Fruit fly (Drosophila melanogaster): ENCODE measurements around the gene RPA2.

RPA2 gene

DNA sequence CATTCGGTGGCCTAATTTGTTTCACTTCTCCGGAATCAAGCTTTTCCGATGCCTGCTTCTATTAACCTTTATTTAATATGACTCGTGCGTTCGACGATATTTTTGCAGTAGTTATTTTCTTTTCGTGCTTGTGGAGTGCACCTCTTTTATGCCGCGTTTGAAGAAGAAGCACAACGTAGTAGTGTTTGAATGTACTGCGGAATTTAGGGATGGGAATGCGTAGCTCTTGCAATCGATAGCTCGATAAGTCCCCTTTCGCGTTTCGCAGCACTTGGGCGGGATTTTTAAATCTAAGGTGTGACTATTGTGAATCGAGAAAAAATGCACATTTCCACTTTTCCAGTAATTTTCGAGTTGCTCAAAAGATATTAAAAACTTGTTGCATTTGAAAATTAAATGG lies 7.2 kb downstream of the RPA2 start, which contains the start of the genes CG43739 and sky:
TSS of gene CG43739 (minus strand) at position 199 of the 400 bp plus-strand sequence.
TSS of gene sky (minus strand) at position 199 of the 400 bp plus-strand sequence.
- peak in 1 of 2 experiments; percentile 37 for TF ChIP-seq CTCF (optimal IDR thresholded peaks at IDR 0.05)
- no peak for TF ChIP-seq CG8478 (optimal IDR thresholded peaks at IDR 0.05)

- TF ChIP-seq CG8478 (optimal IDR thresholded peaks at IDR 0.05): no peak
- TF ChIP-seq CTCF (optimal IDR thresholded peaks at IDR 0.05): no peak
These were observed 7.8 kb downstream of the RPA2 start for dm6 chr2L:20918056-20918674.

- TF ChIP-seq CG8478 (optimal IDR thresholded peaks at IDR 0.05): no peak
- no peak for TF ChIP-seq CTCF (optimal IDR thresholded peaks at IDR 0.05)
These were observed 8.5 kb downstream of the RPA2 start for dm6 chr2L:20917235-20918055.

DNA sequence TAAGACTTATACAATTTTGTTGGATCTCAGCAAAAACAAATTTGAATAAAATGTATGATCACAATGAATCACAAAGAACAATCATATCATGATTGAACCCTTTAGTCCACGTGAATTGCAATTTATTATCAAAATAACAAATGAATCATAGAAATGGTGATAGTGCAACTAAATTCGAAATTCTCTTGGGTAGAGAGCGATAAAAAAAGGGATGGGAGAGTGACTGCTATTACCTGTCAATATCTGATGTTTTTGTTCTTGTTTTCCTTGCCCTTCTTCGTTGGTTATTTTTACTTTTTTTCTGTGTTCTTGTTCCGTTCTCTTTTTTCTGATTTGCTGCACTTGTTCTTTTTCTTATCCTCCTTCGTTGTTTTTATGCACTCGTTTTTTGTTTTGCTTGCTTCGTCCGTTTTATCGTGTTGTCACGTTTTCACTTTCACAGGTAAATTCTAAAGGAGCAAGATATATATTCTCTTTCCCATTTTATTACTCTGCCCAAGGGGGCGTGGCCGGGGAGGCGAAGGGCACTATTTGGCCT lies 9.2 kb downstream of the RPA2 start:
- TF ChIP-seq CTCF (optimal IDR thresholded peaks at IDR 0.05) (no peak), CG8478 (optimal IDR thresholded peaks at IDR 0.05) (no peak)

- no peak for TF ChIP-seq CTCF (optimal IDR thresholded peaks at IDR 0.05)
- no peak for TF ChIP-seq CG8478 (optimal IDR thresholded peaks at IDR 0.05)
These were observed 10.7 kb downstream of the RPA2 start for dm6 chr2L:20915224-20915623.

dm6 chr2L:20913528-20913927 lies 12.4 kb downstream of the RPA2 start:
- TF ChIP-seq CG8478 (optimal IDR thresholded peaks at IDR 0.05) (no peak), CTCF (optimal IDR thresholded peaks at IDR 0.05) (no peak)

- TF ChIP-seq CTCF (optimal IDR thresholded peaks at IDR 0.05): no peak
- TF ChIP-seq CG8478 (optimal IDR thresholded peaks at IDR 0.05): no peak
These were observed 13.1 kb downstream of the RPA2 start for dm6 chr2L:20912789-20913300.

DNA sequence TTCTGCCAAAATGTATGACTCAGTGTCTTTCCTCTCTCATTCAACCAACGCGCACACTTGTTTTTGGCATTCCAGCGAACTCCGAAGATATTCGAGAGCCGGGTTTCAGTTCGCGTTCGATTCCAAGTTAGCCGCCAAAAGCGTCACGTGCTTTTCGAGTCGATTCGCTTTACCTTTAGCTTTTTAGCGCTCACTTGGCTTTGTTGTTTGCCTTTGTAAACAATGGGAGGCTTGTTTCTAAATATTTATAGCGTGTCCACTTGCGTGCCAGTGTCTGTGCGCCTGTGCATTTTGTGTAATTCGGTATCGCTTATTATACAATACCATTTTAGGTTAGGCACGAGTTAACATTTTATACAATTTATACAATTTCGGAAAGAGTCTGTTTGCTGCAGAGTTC lies 14.6 kb downstream of the RPA2 start:
- no peak for TF ChIP-seq CTCF (optimal IDR thresholded peaks at IDR 0.05)
- TF ChIP-seq CG8478 (optimal IDR thresholded peaks at IDR 0.05): no peak

DNA sequence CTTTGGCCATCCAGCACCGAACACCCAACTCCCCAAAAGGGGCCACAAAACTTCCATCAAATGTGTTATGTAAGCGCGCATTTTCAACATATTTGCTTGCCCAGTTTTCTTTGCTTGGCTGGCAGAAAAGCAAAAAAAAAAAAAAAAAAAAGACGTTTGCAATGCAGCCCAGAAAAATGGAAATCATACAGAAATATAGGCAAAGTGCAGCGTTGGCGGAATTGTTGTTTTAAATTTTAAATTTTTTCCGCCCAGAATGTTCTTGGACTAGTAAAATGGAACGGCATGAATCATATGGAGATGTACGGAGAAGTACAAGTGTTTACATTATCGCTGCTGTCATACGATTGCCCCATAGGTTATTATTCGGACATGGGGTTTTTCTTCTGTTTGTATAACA lies 16.6 kb downstream of the RPA2 start:
- TF ChIP-seq CTCF (optimal IDR thresholded peaks at IDR 0.05): no peak

dm6 chr2L:20907995-20908654 lies 17.8 kb downstream of the RPA2 start:
- TF ChIP-seq CG8478 (optimal IDR thresholded peaks at IDR 0.05) (no peak), CTCF (optimal IDR thresholded peaks at IDR 0.05) (no peak)

DNA sequence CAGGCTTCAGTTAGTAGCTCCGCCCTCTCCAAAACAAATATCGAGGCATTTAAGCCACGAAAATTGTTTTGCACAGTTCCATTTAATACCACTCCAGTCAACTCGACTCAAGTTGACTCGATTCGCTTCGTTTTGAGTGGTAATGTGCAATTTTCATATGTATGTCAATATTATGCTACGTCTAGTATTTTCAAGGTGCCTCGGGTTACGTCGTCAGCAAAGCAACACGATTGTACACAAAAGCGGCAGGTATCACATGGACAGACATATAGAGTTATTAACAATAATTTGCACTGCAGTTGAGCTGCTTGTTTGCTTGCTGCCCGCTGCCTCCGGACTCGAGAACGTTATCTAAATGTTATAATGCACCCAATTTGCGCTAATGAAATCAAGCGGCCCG lies 20.9 kb downstream of the RPA2 start:
- TF ChIP-seq CTCF (optimal IDR thresholded peaks at IDR 0.05): no peak
- TF ChIP-seq CG8478 (optimal IDR thresholded peaks at IDR 0.05): no peak

DNA sequence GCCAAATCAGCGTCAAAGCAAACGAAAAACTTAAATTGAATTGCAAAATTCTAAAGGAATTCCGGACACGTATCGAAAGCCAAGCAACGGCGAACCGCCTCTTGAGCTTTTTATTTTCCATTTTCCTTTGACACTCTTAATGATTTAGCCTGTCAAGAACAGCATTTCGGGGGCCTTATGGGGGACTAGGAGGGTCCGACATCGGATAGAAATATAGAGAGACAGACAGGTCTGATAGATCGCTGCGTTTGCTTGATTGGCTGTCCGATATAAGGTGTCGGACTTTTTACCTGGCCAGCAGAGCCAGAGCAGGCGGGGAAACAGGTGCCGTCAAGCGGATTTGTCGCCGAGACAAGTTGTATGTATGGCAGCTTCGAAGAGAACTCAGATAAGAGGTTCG lies 21.6 kb downstream of the RPA2 start:
- TF ChIP-seq CTCF (optimal IDR thresholded peaks at IDR 0.05): no peak
- TF ChIP-seq CG8478 (optimal IDR thresholded peaks at IDR 0.05): no peak

- TF ChIP-seq CTCF (optimal IDR thresholded peaks at IDR 0.05) (no peak), CG8478 (optimal IDR thresholded peaks at IDR 0.05) (no peak)
These were observed 27.4 kb downstream of the RPA2 start for dm6 chr2L:20898478-20899075.

DNA sequence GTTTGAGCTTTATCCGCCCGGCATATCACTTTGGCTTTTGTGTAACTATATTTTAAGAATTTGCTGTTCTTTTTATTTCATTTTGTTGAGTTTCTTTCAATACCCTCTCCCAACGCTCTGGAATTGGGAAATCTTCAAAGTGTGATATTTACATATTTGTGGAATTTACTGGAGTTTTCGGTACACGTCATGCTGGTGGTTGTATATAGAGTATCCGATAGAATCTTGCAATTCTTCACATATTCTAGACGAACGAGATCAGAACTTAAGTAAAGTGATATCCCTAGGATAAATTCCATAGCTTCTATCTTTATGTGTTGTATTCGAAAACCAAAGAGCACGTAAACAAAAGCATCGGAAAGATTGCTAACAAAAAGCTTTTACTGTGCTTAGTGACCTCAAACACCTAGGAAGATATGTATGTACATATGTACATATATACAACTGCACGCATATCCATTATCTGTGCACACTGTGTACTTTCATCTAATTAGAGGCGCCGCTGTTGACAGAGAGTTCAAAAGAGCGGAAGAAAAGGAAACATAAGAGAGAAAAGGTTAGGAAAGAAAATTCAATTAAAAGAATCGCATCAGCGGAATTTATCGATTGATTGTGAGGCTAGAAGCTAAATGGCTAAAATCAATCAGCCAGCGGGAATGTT lies 29.1 kb downstream of the RPA2 start:
- no peak for TF ChIP-seq CG8478 (optimal IDR thresholded peaks at IDR 0.05)
- no peak for TF ChIP-seq CTCF (optimal IDR thresholded peaks at IDR 0.05)

All from S2 (cell line).